Worm (Caenorhabditis elegans) whole organism, young adult: Measurements from ENCODE around the gene R09E10.1.

Experiments
- B0019.2 ChIP-seq: fragments of 200-800 bp; sonication (Bioruptor generic); conservative IDR thresholded peaks from 2 replicates; pipeline ENCODE4 v1.3.6; 2022; ENCODE audit warnings: missing genetic modification reagents, missing genetic modification characterization, missing compliant biosample characterization
- B0035.1 ChIP-seq: sonication (generic microtip); optimal IDR thresholded peaks from 2 replicates; lab custom pipeline; 2016; ENCODE audit warnings: missing genetic modification characterization, mild to moderate bottlenecking, missing compliant biosample characterization, missing genotype, missing genetic modification reagents
- B0261.1 ChIP-seq: sonication (generic microtip); optimal IDR thresholded peaks from 2 replicates; lab custom pipeline; 2016; ENCODE audit warnings: mild to moderate bottlenecking, missing genetic modification characterization, moderate library complexity, missing compliant biosample characterization
- B0336.3 ChIP-seq: fragments of 200-800 bp; sonication (Bioruptor generic); IDR thresholded peaks from 2 replicates; pipeline ENCODE4 v1.3.6; 2022; ENCODE audit warnings: missing genetic modification characterization, missing compliant biosample characterization
- F22D6.2 ChIP-seq: sonication (generic microtip); optimal IDR thresholded peaks from 2 replicates; lab custom pipeline; 2016; ENCODE audit warnings: mild to moderate bottlenecking, missing genetic modification characterization, missing compliant biosample characterization
- F23B12.7 ChIP-seq: sonication (generic microtip); optimal IDR thresholded peaks from 2 replicates; lab custom pipeline; 2017; ENCODE audit warnings: missing genetic modification characterization, mild to moderate bottlenecking, missing compliant biosample characterization, antibody characterized with exemption, moderate library complexity; ENCODE audit not compliant: insufficient read depth
- F39B2.1 ChIP-seq: fragments of 200-800 bp; sonication (Bioruptor generic); IDR thresholded peaks from 2 replicates; pipeline ENCODE4 v1.3.6; 2022; ENCODE audit warnings: missing genetic modification reagents, missing genetic modification characterization, missing compliant biosample characterization
- F49E8.2 ChIP-seq: sonication (generic microtip); optimal IDR thresholded peaks from 3 replicates; lab custom pipeline; 2017; ENCODE audit warnings: missing genetic modification characterization, mild to moderate bottlenecking, missing compliant biosample characterization, antibody characterized with exemption, moderate library complexity; ENCODE audit not compliant: insufficient read depth
- F55B11.4 ChIP-seq: sonication (generic microtip); optimal IDR thresholded peaks from 2 replicates; lab custom pipeline; 2016; ENCODE audit warnings: missing compliant biosample characterization, missing genetic modification characterization, borderline replicate concordance; ENCODE audit not compliant: insufficient read depth
- K12H6.12 ChIP-seq: fragments of 200-800 bp; sonication (Bioruptor generic); optimal IDR thresholded peaks from 2 replicates; lab custom pipeline; 2018; ENCODE audit warnings: mild to moderate bottlenecking, missing genetic modification characterization, missing compliant biosample characterization
- T07F8.4 ChIP-seq: sonication (generic microtip); optimal IDR thresholded peaks from 2 replicates; lab custom pipeline; 2016; ENCODE audit warnings: mild to moderate bottlenecking, missing genetic modification characterization, moderate library complexity, missing compliant biosample characterization
- T26A5.8 ChIP-seq: sonication (generic microtip); optimal IDR thresholded peaks from 2 replicates; lab custom pipeline; 2016; ENCODE audit warnings: missing genetic modification characterization, missing compliant biosample characterization
- Y67H2A.10 ChIP-seq: fragments of 200-800 bp; sonication (Bioruptor generic); conservative IDR thresholded peaks from 2 replicates; pipeline ENCODE4 v1.3.6; 2022; ENCODE audit warnings: missing genetic modification reagents, missing genetic modification characterization, missing compliant biosample characterization
- atf-7 ChIP-seq: sonication (generic microtip); optimal IDR thresholded peaks from 2 replicates; lab custom pipeline; 2017; ENCODE audit warnings: mild to moderate bottlenecking, missing genetic modification characterization, missing compliant biosample characterization
- attf-5 ChIP-seq: fragments of 200-800 bp; sonication (Bioruptor generic); optimal IDR thresholded peaks from 2 replicates; lab custom pipeline; 2018; ENCODE audit warnings: mild to moderate bottlenecking, missing genetic modification characterization, missing compliant biosample characterization
- cebp-1 ChIP-seq, 2 experiments: fragments of 200-800 bp in 1 of 2; sonication (Bioruptor generic) in 1 of 2; sonication (generic microtip) in 1 of 2; IDR thresholded peaks in 1 of 2; optimal IDR thresholded peaks in 1 of 2; 2 replicates each; pipeline versions ENCODE4 v1.3.6 to Lab custom; 2017 to 2022; ENCODE audit warnings: missing compliant biosample characterization in 2 of 2, missing genetic modification characterization in 2 of 2, mild to moderate bottlenecking in 1 of 2, missing genetic modification reagents in 1 of 2, moderate library complexity in 1 of 2
- ceh-27 ChIP-seq: fragments of 200-800 bp; sonication (Bioruptor generic); optimal IDR thresholded peaks from 2 replicates; lab custom pipeline; 2018; ENCODE audit warnings: mild to moderate bottlenecking, missing genetic modification characterization, moderate library complexity, missing compliant biosample characterization
- chd-7 ChIP-seq: sonication (generic microtip); optimal IDR thresholded peaks from 2 replicates; lab custom pipeline; 2016; ENCODE audit warnings: mild to moderate bottlenecking, missing genetic modification characterization, moderate library complexity, missing compliant biosample characterization
- die-1 ChIP-seq: sonication (generic microtip); optimal IDR thresholded peaks from 2 replicates; lab custom pipeline; 2016; ENCODE audit warnings: missing genotype, mild to moderate bottlenecking, missing genetic modification characterization, missing compliant biosample characterization
- dox-1 ChIP-seq: fragments of 200-800 bp; sonication (Bioruptor generic); IDR thresholded peaks from 2 replicates; pipeline ENCODE4 v1.3.6; 2022; ENCODE audit warnings: missing genetic modification reagents, missing genetic modification characterization, missing compliant biosample characterization
- egl-44 ChIP-seq: fragments of 200-800 bp; sonication (Bioruptor generic); IDR thresholded peaks from 2 replicates; pipeline ENCODE4 v1.3.6; 2022; ENCODE audit warnings: missing genetic modification reagents, missing genetic modification characterization, missing compliant biosample characterization
- egrh-3 ChIP-seq: fragments of 200-800 bp; sonication (Bioruptor generic); IDR thresholded peaks from 2 replicates; pipeline ENCODE4 v1.3.6; 2022; ENCODE audit warnings: missing genetic modification reagents, missing genetic modification characterization, missing compliant biosample characterization
- hmg-1.2 ChIP-seq: fragments of 200-800 bp; sonication (Bioruptor generic); IDR thresholded peaks from 2 replicates; pipeline ENCODE4 v1.3.6; 2022; ENCODE audit warnings: missing genetic modification reagents, missing genetic modification characterization, missing compliant biosample characterization
- let-607 ChIP-seq, 2 experiments: fragments of 200-800 bp in 1 of 2; sonication (Bioruptor generic) in 1 of 2; sonication (generic microtip) in 1 of 2; optimal IDR thresholded peaks; 2 replicates each; lab custom pipeline; 2016 to 2018; ENCODE audit warnings: mild to moderate bottlenecking in 2 of 2, missing compliant biosample characterization in 2 of 2, missing genetic modification characterization in 2 of 2, moderate library complexity in 2 of 2, missing genotype in 1 of 2
- lin-35 ChIP-seq, 3 experiments: fragments of 150-350 bp in 2 of 3; sonication (generic microtip) in 1 of 3; optimal IDR thresholded peaks; 2 replicates each; lab custom pipeline; 2014 to 2018; ENCODE audit warnings: missing biosample characterization in 3 of 3, missing genetic modification characterization in 3 of 3, missing genetic modification reagents in 3 of 3
- lin-40 ChIP-seq: sonication (generic microtip); optimal IDR thresholded peaks from 2 replicates; lab custom pipeline; 2016; ENCODE audit warnings: missing genetic modification characterization, mild to moderate bottlenecking, missing compliant biosample characterization, missing genotype, missing genetic modification reagents
- lsl-1 ChIP-seq: fragments of 200-800 bp; sonication (Bioruptor generic); optimal IDR thresholded peaks from 2 replicates; lab custom pipeline; 2018; ENCODE audit warnings: mild to moderate bottlenecking, missing genetic modification characterization, moderate library complexity, missing compliant biosample characterization
- nfyb-1 ChIP-seq: fragments of 200-800 bp; sonication (Bioruptor generic); IDR thresholded peaks from 2 replicates; pipeline ENCODE4 v1.3.6; 2022; ENCODE audit warnings: missing genetic modification reagents, missing genetic modification characterization, missing compliant biosample characterization
- nhr-179 ChIP-seq: sonication (generic microtip); optimal IDR thresholded peaks from 2 replicates; lab custom pipeline; 2016; ENCODE audit warnings: mild to moderate bottlenecking, missing genetic modification characterization, missing compliant biosample characterization
- nhr-80 ChIP-seq: sonication (generic microtip); optimal IDR thresholded peaks from 2 replicates; lab custom pipeline; 2016; ENCODE audit warnings: missing genetic modification characterization, missing compliant biosample characterization
- repo-1 ChIP-seq: sonication (generic microtip); optimal IDR thresholded peaks from 2 replicates; lab custom pipeline; 2017; ENCODE audit warnings: mild to moderate bottlenecking, missing genetic modification characterization, missing compliant biosample characterization
- rpc-1 ChIP-seq, 2 experiments: fragments of 150-350 bp in 1 of 2; sonication (generic microtip) in 1 of 2; optimal IDR thresholded peaks; 2 replicates each; lab custom pipeline; 2014 to 2018; ENCODE audit warnings: missing biosample characterization in 1 of 2, missing genetic modification characterization in 1 of 2, missing genetic modification reagents in 1 of 2, missing genotype in 1 of 2
- snpc-4 ChIP-seq, 5 experiments: fragments of 150-350 bp in 1 of 5; sonication (generic microtip) in 4 of 5; optimal IDR thresholded peaks; 2 replicates each; lab custom pipeline; 2014 to 2018; ENCODE audit warnings: missing genetic modification characterization in 5 of 5, missing biosample characterization in 3 of 5, antibody characterized with exemption in 2 of 5, mild to moderate bottlenecking in 2 of 5, missing compliant biosample characterization in 2 of 5, missing genotype in 2 of 5, moderate library complexity in 2 of 5, missing genetic modification reagents in 1 of 5
- tbp1 ChIP-seq: fragments of 200-800 bp; sonication (Bioruptor generic); optimal IDR thresholded peaks from 2 replicates; lab custom pipeline; 2018; ENCODE audit warnings: mild to moderate bottlenecking, missing genetic modification characterization, missing compliant biosample characterization
- unc-130 ChIP-seq: sonication (generic microtip); optimal IDR thresholded peaks from 2 replicates; lab custom pipeline; 2016; ENCODE audit warnings: missing genetic modification reagents, missing genetic modification characterization, missing compliant biosample characterization
- unc-62 ChIP-seq: fragments of 150-350 bp; optimal IDR thresholded peaks from 2 replicates; lab custom pipeline; 2014; ENCODE audit warnings: missing biosample characterization, missing genetic modification reagents, missing genetic modification characterization
- zfh-2 ChIP-seq: fragments of 200-800 bp; sonication (Bioruptor generic); conservative IDR thresholded peaks from 2 replicates; pipeline ENCODE4 v1.3.6; 2022; ENCODE audit warnings: missing genetic modification reagents, missing genetic modification characterization, missing compliant biosample characterization
- ztf-18 ChIP-seq: sonication (generic microtip); optimal IDR thresholded peaks from 2 replicates; lab custom pipeline; 2016; ENCODE audit warnings: missing genotype, mild to moderate bottlenecking, missing genetic modification characterization, missing compliant biosample characterization
- ztf-22 ChIP-seq: fragments of 200-800 bp; sonication (Bioruptor generic); optimal IDR thresholded peaks from 2 replicates; lab custom pipeline; 2018; ENCODE audit warnings: mild to moderate bottlenecking, missing genetic modification characterization, moderate library complexity, missing compliant biosample characterization

The R09E10.1 gene

ce11 chrIV:10344621-10345020 is 22.1 kb upstream of the R09E10.1 start:
- TF ChIP-seq B0336.3 (GFP tag; lab: Robert Waterston, UW): no peak
- TF ChIP-seq F22D6.2 (tag; lab: Kevin White, UChicago): no peak
- TF ChIP-seq T07F8.4: no peak
- TF ChIP-seq lin-35 (GFP tag; optimal IDR thresholded peaks at IDR 0.05; lab: Kevin White, UChicago): peak in 1 of 3 experiments; percentile 52
- no peak for TF ChIP-seq unc-130 (GFP tag; lab: Kevin White, UChicago)
- peak; percentile 47; the same call in 1 of the 2 replicates for TF ChIP-seq zfh-2
- no peak for TF ChIP-seq Y67H2A.10
- no peak for TF ChIP-seq snpc-4 (GFP tag; optimal IDR thresholded peaks at IDR 0.05; lab: Kevin White, UChicago)
- no peak for TF ChIP-seq snpc-4 (tag; optimal IDR thresholded peaks at IDR 0.05; lab: Kevin White, UChicago)
- peak; percentile 40 for TF ChIP-seq K12H6.12 (tag; lab: Kevin White, UChicago)
- TF ChIP-seq chd-7 (tag; lab: Kevin White, UChicago): peak; percentile 5
- TF ChIP-seq B0261.1: no peak

ce11 chrIV:10342361-10342706 is 19.8 kb upstream of the R09E10.1 start:
- TF ChIP-seq hmg-1.2 (GFP tag; lab: Robert Waterston, UW): peak; percentile 57; the same call in 1 of the 2 replicates
- no peak for TF ChIP-seq unc-62 (GFP tag; lab: Kevin White, UChicago)
- TF ChIP-seq nfyb-1 (GFP tag; lab: Robert Waterston, UW): no peak
- TF ChIP-seq attf-5: peak; percentile 22
- TF ChIP-seq lin-35 (GFP tag; optimal IDR thresholded peaks at IDR 0.05; lab: Kevin White, UChicago): no peak
- no peak for TF ChIP-seq cebp-1 (GFP tag; IDR thresholded peaks at IDR 0.05; lab: Robert Waterston, UW)
- TF ChIP-seq cebp-1 (tag; optimal IDR thresholded peaks at IDR 0.05; lab: Kevin White, UChicago): peak; percentile 68
- TF ChIP-seq snpc-4 (GFP tag; optimal IDR thresholded peaks at IDR 0.05; lab: Kevin White, UChicago): no peak
- TF ChIP-seq snpc-4 (tag; optimal IDR thresholded peaks at IDR 0.05; lab: Kevin White, UChicago): peak in 1 of 4 experiments; percentile 40
- TF ChIP-seq let-607 (tag; optimal IDR thresholded peaks at IDR 0.05; lab: Kevin White, UChicago): peak in 1 of 2 experiments; percentile 45
- peak; percentile 37 for TF ChIP-seq atf-7 (tag; lab: Kevin White, UChicago)
- TF ChIP-seq lin-40 (tag; lab: Kevin White, UChicago): peak; percentile 25
- TF ChIP-seq F55B11.4 (tag; lab: Kevin White, UChicago): no peak
- peak; percentile 34 for TF ChIP-seq tbp1 (GFP tag; lab: Kevin White, UChicago)
- no peak for TF ChIP-seq ztf-22 (GFP tag; lab: Kevin White, UChicago)
- peak; percentile 29 for TF ChIP-seq ceh-27 (GFP tag; lab: Kevin White, UChicago)
- peak; percentile 44 for TF ChIP-seq dox-1 (GFP tag; lab: Robert Waterston, UW)
- TF ChIP-seq nhr-80 (tag; lab: Kevin White, UChicago): peak; percentile 92
- TF ChIP-seq B0019.2 (GFP tag; lab: Robert Waterston, UW): no peak

- TF ChIP-seq F39B2.1 (GFP tag; lab: Robert Waterston, UW) (no peak), die-1 (peak; percentile 3), egl-44 (GFP tag; lab: Robert Waterston, UW) (no peak), F49E8.2 (tag; lab: Kevin White, UChicago) (no peak), lin-35 (GFP tag; optimal IDR thresholded peaks at IDR 0.05; lab: Kevin White, UChicago) (peak in 1 of 3 experiments; percentile 43), rpc-1 (optimal IDR thresholded peaks at IDR 0.05; lab: Kevin White, UChicago) (no peak), rpc-1 (tag; optimal IDR thresholded peaks at IDR 0.05; lab: Kevin White, UChicago) (no peak), snpc-4 (GFP tag; optimal IDR thresholded peaks at IDR 0.05; lab: Kevin White, UChicago) (no peak), snpc-4 (tag; optimal IDR thresholded peaks at IDR 0.05; lab: Kevin White, UChicago) (peak in 2 of 4 experiments; percentile 7 to 18), lsl-1 (GFP tag; lab: Kevin White, UChicago) (no peak), K12H6.12 (tag; lab: Kevin White, UChicago) (peak; percentile 36), B0336.3 (GFP tag; lab: Robert Waterston, UW) (no peak), zfh-2 (peak; percentile 76), F23B12.7 (tag; lab: Kevin White, UChicago) (peak; percentile 19), nhr-179 (tag; lab: Kevin White, UChicago) (no peak), egrh-3 (GFP tag; lab: Robert Waterston, UW) (0 out of 2 replicates have a peak, but pooled peaks have one; percentile 48), T26A5.8 (tag; lab: Kevin White, UChicago) (no peak), nhr-80 (tag; lab: Kevin White, UChicago) (no peak), repo-1 (no peak), ztf-18 (peak; percentile 14), B0035.1 (tag; lab: Kevin White, UChicago) (peak; percentile 20)
- TF ChIP-seq, all 124 proteins: peak for 9
These were observed 19.2 kb upstream of the R09E10.1 start for ce11 chrIV:10341618-10342360.
